Fruit fly (Drosophila melanogaster): Measurements from ENCODE around the gene Smn.

Smn gene

dm6 chr3L:16612152-16612551 is 30.8 kb upstream of the Smn start, which contains the start of gene CG4101 (continued):
- TF ChIP-seq ab (GFP tag; optimal IDR thresholded peaks at IDR 0.05) (peak; percentile 24), CG12769 (tag; optimal IDR thresholded peaks at IDR 0.05) (peak; percentile 75), CG4820 (GFP tag; optimal IDR thresholded peaks at IDR 0.05) (peak; percentile 74), mam (GFP tag; optimal IDR thresholded peaks at IDR 0.05) (peak; percentile 88), CG7745 (tag; optimal IDR thresholded peaks at IDR 0.05) (no peak), insv (GFP tag; optimal IDR thresholded peaks at IDR 0.05) (peak in 1 of 2 experiments; percentile 44), cg (GFP tag; optimal IDR thresholded peaks at IDR 0.05) (no peak), amos (GFP tag; IDR thresholded peaks at IDR 0.05; ENCODE audit: partially characterized antibody) (peak; percentile 76), Hand (GFP tag; optimal IDR thresholded peaks at IDR 0.05) (no peak), NK7.1 (GFP tag; optimal IDR thresholded peaks at IDR 0.05) (peak; percentile 11), crol (GFP tag; IDR thresholded peaks at IDR 0.05) (no peak), cato (GFP tag; optimal IDR thresholded peaks at IDR 0.05; ENCODE audit: borderline replicate concordance) (peak; percentile 35), en (GFP tag; optimal IDR thresholded peaks at IDR 0.05) (peak; percentile 47), Sry-β (GFP tag; optimal IDR thresholded peaks at IDR 0.05) (no peak), MBD-R2 (GFP tag; IDR thresholded peaks at IDR 0.05) (peak; percentile 86), Atf-2 (GFP tag; optimal IDR thresholded peaks at IDR 0.05) (peak; percentile 62), cas (GFP tag; IDR thresholded peaks at IDR 0.05) (peak; percentile 63; the same call in 1 of the 2 replicates), Dip2 (GFP tag; IDR thresholded peaks at IDR 0.05) (no peak), ERR (GFP tag; optimal IDR thresholded peaks at IDR 0.05) (no peak), pnt (GFP tag; optimal IDR thresholded peaks at IDR 0.05) (peak; percentile 66), Sox100B (GFP tag; optimal IDR thresholded peaks at IDR 0.05) (peak; percentile 64), ssp (GFP tag; IDR thresholded peaks at IDR 0.05) (peak; percentile 57), aop (GFP tag; IDR thresholded peaks at IDR 0.05) (no peak), Asciz (GFP tag; optimal IDR thresholded peaks at IDR 0.05) (peak; percentile 51), CG8089 (GFP tag; optimal IDR thresholded peaks at IDR 0.05) (peak; percentile 22), CG16815 (GFP tag; optimal IDR thresholded peaks at IDR 0.05) (peak; percentile 33), hkb (optimal IDR thresholded peaks at IDR 0.05) (peak; percentile 42), hkb (GFP tag; IDR thresholded peaks at IDR 0.05) (peak; percentile 71), CG14860 (GFP tag; IDR thresholded peaks at IDR 0.05; ENCODE audit: partially characterized antibody) (peak; percentile 69; the same call in 2 of the 3 replicates), crp (GFP tag; optimal IDR thresholded peaks at IDR 0.05) (peak in 1 of 2 experiments; percentile 51), CG13296 (GFP tag; optimal IDR thresholded peaks at IDR 0.05) (peak; percentile 77), otp (GFP tag; IDR thresholded peaks at IDR 0.05) (peak; percentile 66; the same call in 2 of the 3 replicates), gsb-n (tag; optimal IDR thresholded peaks at IDR 0.05) (peak; percentile 60), Dref (GFP tag; IDR thresholded peaks at IDR 0.05) (peak; percentile 64), CG17912 (GFP tag; optimal IDR thresholded peaks at IDR 0.05) (peak; percentile 63), CG6272 (GFP tag; IDR thresholded peaks at IDR 0.05) (peak; percentile 77), tup (GFP tag; optimal IDR thresholded peaks at IDR 0.05) (peak; percentile 65), Med (GFP tag) (peak; percentile 95), chinmo (GFP tag; IDR thresholded peaks at IDR 0.05; ENCODE audit: partially characterized antibody) (no peak), vfl (GFP tag; optimal IDR thresholded peaks at IDR 0.05) (peak; percentile 81), Fer3 (tag; optimal IDR thresholded peaks at IDR 0.05) (peak; percentile 81), CG6175 (GFP tag; IDR thresholded peaks at IDR 0.05) (peak; percentile 69; the same call in 2 of the 3 replicates), CG12236 (GFP tag; optimal IDR thresholded peaks at IDR 0.05) (peak; percentile 12), CG11093 (GFP tag; IDR thresholded peaks at IDR 0.05) (peak; percentile 68; the same call in 2 of the 3 replicates), Meics (GFP tag; optimal IDR thresholded peaks at IDR 0.05) (peak; percentile 69), h (optimal IDR thresholded peaks at IDR 0.05) (no peak), CG6254 (GFP tag; optimal IDR thresholded peaks at IDR 0.05) (peak; percentile 42), Ada2b (GFP tag; IDR thresholded peaks at IDR 0.05) (peak; percentile 70), CG34422 (GFP tag; IDR thresholded peaks at IDR 0.05) (peak; percentile 81), mirr (GFP tag; optimal IDR thresholded peaks at IDR 0.05) (peak; percentile 34), unc-4 (GFP tag; IDR thresholded peaks at IDR 0.05; ENCODE audit: partially characterized antibody) (peak; percentile 89)

Measured in whole organism, embryonic.